Worm (Caenorhabditis elegans) whole organism, L3 larva: ENCODE results near the gene cest-6.
A peak's percentile ranks its signal among the peaks of the same experiment; 100 is the strongest.

Source experiments
- ZK546.5 ChIP-seq: sonication (generic microtip); optimal IDR thresholded peaks from 2 replicates; lab custom pipeline; 2017; ENCODE audit warnings: missing biosample characterization, missing genetic modification characterization
- ama-1 ChIP-seq: fragments of 150-350 bp; optimal IDR thresholded peaks from 2 replicates; lab custom pipeline; 2018
- nfya-1 ChIP-seq: sonication (generic microtip); optimal IDR thresholded peaks from 2 replicates; lab custom pipeline; 2017; ENCODE audit warnings: missing genetic modification characterization, mild to moderate bottlenecking, missing compliant biosample characterization, antibody characterized with exemption, moderate library complexity; ENCODE audit not compliant: insufficient read depth
- nhr-25 ChIP-seq: sonication (generic microtip); optimal IDR thresholded peaks from 2 replicates; lab custom pipeline; 2017; ENCODE audit warnings: missing biosample characterization, missing genetic modification characterization

DNA sequence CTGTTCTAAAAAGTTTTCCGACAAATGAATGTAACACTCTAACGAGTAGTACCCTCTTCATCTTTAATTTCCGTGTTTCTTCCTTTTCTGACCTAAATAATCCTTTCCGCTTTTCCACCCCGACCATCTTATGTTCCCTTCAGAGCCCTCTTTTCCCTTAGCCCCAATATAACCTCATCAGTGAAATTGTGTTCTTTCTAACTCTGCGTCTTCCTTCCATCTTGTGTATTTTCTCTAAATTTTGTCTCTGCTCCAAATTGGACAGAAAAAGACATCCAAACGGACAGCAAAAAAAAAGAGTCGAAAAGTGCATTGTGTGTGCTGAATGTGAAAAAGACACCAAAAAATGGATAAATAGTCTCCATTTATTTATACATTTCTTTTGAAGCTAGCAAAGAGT is 31.2 kb upstream of the cest-6 start:
- TF ChIP-seq ZK546.5 (no peak), nfya-1 (peak; percentile 47), ama-1 (lab: Kevin White, UChicago) (no peak), nhr-25 (tag; lab: Kevin White, UChicago) (no peak)
